Fruit fly (Drosophila melanogaster) Kc167 (cell line): ENCODE data around the gene CG11367.

ENCODE experiments used
- insv ChIP-seq: fragments of >200 bp; optimal IDR thresholded peaks from 3 replicates; lab custom pipeline; 2018; ENCODE audit warnings: missing external identifiers
- psq ChIP-seq: fragments of >200 bp; optimal IDR thresholded peaks from 2 replicates; lab custom pipeline; 2017; ENCODE audit warnings: missing external identifiers
- ttk ChIP-seq: sonication (Bioruptor generic); optimal IDR thresholded peaks from 2 replicates; lab custom pipeline; 2017; ENCODE audit warnings: missing external identifiers

DNA sequence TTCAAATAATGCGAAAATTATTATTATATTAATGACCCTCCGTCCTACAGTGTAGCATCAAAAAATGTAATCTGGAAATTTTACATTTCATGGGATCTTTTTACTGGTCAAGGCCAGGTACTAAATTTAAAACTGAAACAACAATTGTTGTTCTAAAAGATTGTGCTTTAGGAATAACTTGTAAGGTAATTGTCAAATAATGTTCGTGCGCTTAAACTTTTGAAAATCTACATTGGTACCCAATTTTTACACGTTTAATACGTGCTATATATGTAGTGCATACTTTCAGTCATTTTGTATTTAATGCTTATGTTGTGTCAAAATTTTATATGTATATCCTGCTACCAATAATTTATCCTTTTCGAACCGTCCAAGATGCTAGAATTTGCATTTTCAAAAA is 5.7 kb downstream of the CG11367 start:
- TF ChIP-seq psq: no peak
- no peak for TF ChIP-seq ttk (lab: Kevin White, UChicago)
- TF ChIP-seq insv: no peak
